Fruit fly (Drosophila melanogaster) whole organism, embryonic: ENCODE measurements around the gene Ppat-Dpck.

ENCODE experiments used
- CG11085 ChIP-seq: fragments of 200-800 bp; sonication (Bioruptor generic); IDR thresholded peaks from 2 replicates; pipeline ENCODE4 v1.3.6; 2022; ENCODE audit warnings: missing biosample characterization, missing genetic modification characterization
- CG15514 ChIP-seq: fragments of 200-800 bp; sonication (Bioruptor generic); optimal IDR thresholded peaks from 3 replicates; lab custom pipeline; 2017; ENCODE audit warnings: missing biosample characterization, missing genetic modification characterization, mild to moderate bottlenecking, moderate library complexity, missing genetic modification reagents
- CG3847 ChIP-seq: fragments of 200-800 bp; sonication (Bioruptor generic); IDR thresholded peaks from 2 replicates; pipeline ENCODE4 v1.3.6; 2022; ENCODE audit warnings: missing biosample characterization, missing genetic modification characterization
- Hr78 ChIP-seq, 2 experiments: fragments of 200-800 bp in 1 of 2; fragments of >200 bp in 1 of 2; sonication (Bioruptor generic) in 1 of 2; optimal IDR thresholded peaks; 2 replicates each; lab custom pipeline; 2017 to 2019; ENCODE audit warnings: missing biosample characterization in 2 of 2, missing genetic modification characterization in 2 of 2, mild to moderate bottlenecking in 1 of 2, moderate library complexity in 1 of 2
- caup ChIP-seq: fragments of 200-800 bp; sonication (Bioruptor generic); optimal IDR thresholded peaks from 3 replicates; lab custom pipeline; 2017; ENCODE audit warnings: missing biosample characterization, mild to moderate bottlenecking, missing genetic modification characterization, moderate library complexity; ENCODE audit not compliant: severe bottlenecking
- row ChIP-seq: fragments of 200-800 bp; sonication (Bioruptor generic); IDR thresholded peaks from 3 replicates; pipeline ENCODE4 v1.3.6; 2022; ENCODE audit warnings: missing biosample characterization, missing genetic modification characterization
- slou ChIP-seq: fragments of 200-800 bp; sonication (Bioruptor generic); optimal IDR thresholded peaks from 3 replicates; lab custom pipeline; 2016; ENCODE audit warnings: missing biosample characterization, missing genetic modification characterization

dm6 chr3L:5751740-5752579 lies 16.6 kb downstream of the Ppat-Dpck start, which contains the start of gene DnaJ-1:
- TF ChIP-seq CG15514 (peak; percentile 43), caup (GFP tag; lab: Kevin White, UChicago) (peak; percentile 41), CG11085 (GFP tag; lab: Robert Waterston, UW) (no peak), row (GFP tag; lab: Robert Waterston, UW) (peak; percentile 78), slou (GFP tag; lab: Kevin White, UChicago) (no peak), CG3847 (GFP tag; lab: Robert Waterston, UW) (no peak), Hr78 (GFP tag; optimal IDR thresholded peaks at IDR 0.05; lab: Kevin White, UChicago) (no peak)
